Fruit fly (Drosophila melanogaster) S2 (cell line): ENCODE results near the gene CG32248.

Experiments
- CG8478 ChIP-seq: fragments of >200 bp; optimal IDR thresholded peaks from 2 replicates; lab custom pipeline; 2018
- CTCF ChIP-seq, 2 experiments: fragments of >200 bp; optimal IDR thresholded peaks; 2 replicates each; lab custom pipeline; 2018

- TF ChIP-seq CG8478 (lab: Kevin White, UChicago) (no peak), CTCF (optimal IDR thresholded peaks at IDR 0.05; lab: Kevin White, UChicago) (no peak)
These were observed 38.8 kb downstream of the CG32248 start for dm6 chr3L:4510317-4510716.
